Worm (Caenorhabditis elegans) whole organism, mixed stage, embryonic: ENCODE results near the gene popl-1.

Source experiments
- bed-3 ChIP-seq: fragments of 200-800 bp; sonication (Bioruptor generic); optimal IDR thresholded peaks from 3 replicates; lab custom pipeline; 2018; ENCODE audit warnings: mild to moderate bottlenecking, missing genetic modification characterization, moderate library complexity, missing compliant biosample characterization
- blmp-1 ChIP-seq: fragments of 150-350 bp; optimal IDR thresholded peaks from 2 replicates; lab custom pipeline; 2014; ENCODE audit warnings: missing biosample characterization, missing genetic modification characterization
- ceh-39 ChIP-seq: fragments of 150-350 bp; optimal IDR thresholded peaks from 2 replicates; lab custom pipeline; 2014; ENCODE audit warnings: missing biosample characterization, missing genetic modification characterization
- ces-1 ChIP-seq: fragments of 150-350 bp; optimal IDR thresholded peaks from 2 replicates; lab custom pipeline; 2014; ENCODE audit warnings: missing biosample characterization, missing genetic modification reagents, missing genetic modification characterization
- drap-1 ChIP-seq: fragments of 200-800 bp; sonication (Bioruptor generic); optimal IDR thresholded peaks from 3 replicates; lab custom pipeline; 2018; ENCODE audit warnings: mild to moderate bottlenecking, missing genetic modification characterization, missing compliant biosample characterization
- elt-1 ChIP-seq: sonication (generic microtip); optimal IDR thresholded peaks from 2 replicates; lab custom pipeline; 2017; ENCODE audit warnings: missing genetic modification characterization, mild to moderate bottlenecking, missing compliant biosample characterization, antibody characterized with exemption, moderate library complexity, borderline replicate concordance; ENCODE audit not compliant: insufficient read depth
- elt-3 ChIP-seq: fragments of 150-350 bp; optimal IDR thresholded peaks from 2 replicates; lab custom pipeline; 2014; ENCODE audit warnings: missing biosample characterization, missing genetic modification characterization
- flh-1 ChIP-seq: fragments of 200-800 bp; sonication (Bioruptor generic); optimal IDR thresholded peaks from 2 replicates; lab custom pipeline; 2018; ENCODE audit warnings: mild to moderate bottlenecking, missing genetic modification characterization, moderate library complexity, missing compliant biosample characterization
- ham-2 ChIP-seq: fragments of 200-800 bp; sonication (Bioruptor generic); optimal IDR thresholded peaks from 2 replicates; lab custom pipeline; 2018; ENCODE audit warnings: mild to moderate bottlenecking, missing genetic modification characterization, missing compliant biosample characterization
- hlh-1 ChIP-seq: fragments of 150-350 bp; optimal IDR thresholded peaks from 2 replicates; lab custom pipeline; 2014; ENCODE audit warnings: missing biosample characterization, missing genetic modification reagents, missing genetic modification characterization
- lin-13 ChIP-seq: fragments of 150-350 bp; optimal IDR thresholded peaks from 2 replicates; lab custom pipeline; 2014; ENCODE audit warnings: missing biosample characterization, missing genetic modification characterization
- lin-32 ChIP-seq: fragments of 200-800 bp; sonication (Bioruptor generic); optimal IDR thresholded peaks from 2 replicates; lab custom pipeline; 2018; ENCODE audit warnings: mild to moderate bottlenecking, missing genetic modification characterization, missing compliant biosample characterization
- lsy-2 ChIP-seq: fragments of 150-350 bp; optimal IDR thresholded peaks from 2 replicates; lab custom pipeline; 2014; ENCODE audit warnings: missing biosample characterization, missing genetic modification characterization
- mep-1 ChIP-seq: fragments of 150-350 bp; optimal IDR thresholded peaks from 2 replicates; lab custom pipeline; 2017; ENCODE audit warnings: missing biosample characterization, missing genetic modification reagents, missing genetic modification characterization, inconsistent platforms
- nhr-12 ChIP-seq: fragments of 150-350 bp; optimal IDR thresholded peaks from 2 replicates; lab custom pipeline; 2014; ENCODE audit warnings: missing biosample characterization, missing genetic modification characterization
- nhr-2 ChIP-seq: fragments of 150-350 bp; optimal IDR thresholded peaks from 2 replicates; lab custom pipeline; 2014; ENCODE audit warnings: missing biosample characterization, missing genetic modification characterization
- nhr-28 ChIP-seq: fragments of 150-350 bp; optimal IDR thresholded peaks from 2 replicates; lab custom pipeline; 2014; ENCODE audit warnings: missing biosample characterization, missing genetic modification characterization
- nhr-76 ChIP-seq: sonication (generic microtip); optimal IDR thresholded peaks from 2 replicates; lab custom pipeline; 2017; ENCODE audit warnings: missing biosample characterization, missing genetic modification characterization
- pha-4 ChIP-seq: fragments of 150-350 bp; optimal IDR thresholded peaks from 2 replicates; lab custom pipeline; 2018; ENCODE audit warnings: missing biosample characterization, missing genetic modification reagents, missing genetic modification characterization
- sem-2 ChIP-seq: fragments of 200-800 bp; sonication (Bioruptor generic); optimal IDR thresholded peaks from 2 replicates; lab custom pipeline; 2018; ENCODE audit warnings: mild to moderate bottlenecking, missing genetic modification characterization, missing compliant biosample characterization
- snpc-4 ChIP-seq: fragments of 150-350 bp; optimal IDR thresholded peaks from 2 replicates; lab custom pipeline; 2014; ENCODE audit warnings: missing biosample characterization, missing genetic modification characterization
- sptf-1 ChIP-seq: sonication (generic microtip); optimal IDR thresholded peaks from 2 replicates; lab custom pipeline; 2017; ENCODE audit warnings: mild to moderate bottlenecking, missing genetic modification characterization, moderate library complexity, missing compliant biosample characterization
- tbx-8 ChIP-seq: fragments of 200-800 bp; sonication (Bioruptor generic); optimal IDR thresholded peaks from 2 replicates; lab custom pipeline; 2018; ENCODE audit warnings: mild to moderate bottlenecking, missing genetic modification characterization, moderate library complexity, missing compliant biosample characterization
- unc-120 ChIP-seq: sonication (generic microtip); optimal IDR thresholded peaks from 2 replicates; lab custom pipeline; 2017; ENCODE audit warnings: missing genetic modification characterization, missing compliant biosample characterization; ENCODE audit not compliant: poor library complexity, severe bottlenecking
- unc-39 ChIP-seq: fragments of 150-350 bp; optimal IDR thresholded peaks from 2 replicates; lab custom pipeline; 2014; ENCODE audit warnings: missing biosample characterization, missing genetic modification characterization
- unc-62 ChIP-seq: fragments of 150-350 bp; optimal IDR thresholded peaks from 2 replicates; lab custom pipeline; 2014; ENCODE audit warnings: missing biosample characterization, missing genetic modification reagents, missing genetic modification characterization
- zip-8 ChIP-seq: fragments of 150-350 bp; optimal IDR thresholded peaks from 2 replicates; lab custom pipeline; 2014; ENCODE audit warnings: missing biosample characterization, missing genetic modification characterization
- ztf-11 ChIP-seq: fragments of 150-350 bp; optimal IDR thresholded peaks from 2 replicates; lab custom pipeline; 2014; ENCODE audit warnings: missing biosample characterization, missing genetic modification characterization

popl-1 gene

DNA sequence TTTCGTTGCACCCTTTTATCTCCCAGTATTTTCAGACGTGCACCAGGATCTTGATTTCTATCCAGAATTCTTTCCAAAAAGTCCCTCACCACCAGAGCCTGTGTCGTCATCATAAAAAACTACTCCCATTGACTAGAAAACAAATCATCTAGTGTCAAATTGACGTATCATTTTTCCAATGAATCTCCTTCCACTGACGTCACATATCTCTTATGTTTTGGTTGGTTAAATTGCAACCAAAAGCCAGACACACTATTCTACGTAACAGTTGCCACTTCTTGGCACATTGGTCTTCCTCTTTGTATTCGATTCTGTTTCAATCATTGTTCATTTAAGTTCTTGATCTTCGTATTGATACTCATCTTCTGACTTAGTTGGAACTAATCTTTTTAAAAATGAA, 32.6 kb downstream of the popl-1 start:
- peak; percentile 24 for TF ChIP-seq unc-62 (GFP tag; lab: Kevin White, UChicago)
- peak; percentile 59 for TF ChIP-seq hlh-1 (tag; lab: Kevin White, UChicago)
- TF ChIP-seq elt-3 (tag; lab: Kevin White, UChicago), result no peak

DNA sequence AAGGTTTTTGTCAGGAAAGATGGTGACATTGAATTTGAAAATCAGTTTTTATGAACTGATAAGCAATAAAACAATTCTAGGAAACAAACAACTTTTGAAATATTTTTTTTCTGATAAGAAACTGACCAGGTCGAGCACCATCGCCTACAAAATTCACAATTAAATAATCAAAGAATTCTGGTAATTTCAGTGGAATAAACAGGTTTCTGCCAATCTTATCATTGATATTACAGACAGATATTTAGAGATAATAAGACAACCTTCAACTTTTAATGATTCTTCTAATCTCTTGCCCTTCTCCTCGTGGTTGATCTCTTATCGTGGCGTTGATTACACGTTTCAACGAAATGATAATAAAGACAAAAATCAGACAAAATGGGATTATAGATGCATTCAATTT, 34.4 kb downstream of the popl-1 start:
- TF ChIP-seq nhr-76 (tag; lab: Kevin White, UChicago) (no peak), elt-1 (tag; lab: Kevin White, UChicago) (peak; percentile 7)

DNA sequence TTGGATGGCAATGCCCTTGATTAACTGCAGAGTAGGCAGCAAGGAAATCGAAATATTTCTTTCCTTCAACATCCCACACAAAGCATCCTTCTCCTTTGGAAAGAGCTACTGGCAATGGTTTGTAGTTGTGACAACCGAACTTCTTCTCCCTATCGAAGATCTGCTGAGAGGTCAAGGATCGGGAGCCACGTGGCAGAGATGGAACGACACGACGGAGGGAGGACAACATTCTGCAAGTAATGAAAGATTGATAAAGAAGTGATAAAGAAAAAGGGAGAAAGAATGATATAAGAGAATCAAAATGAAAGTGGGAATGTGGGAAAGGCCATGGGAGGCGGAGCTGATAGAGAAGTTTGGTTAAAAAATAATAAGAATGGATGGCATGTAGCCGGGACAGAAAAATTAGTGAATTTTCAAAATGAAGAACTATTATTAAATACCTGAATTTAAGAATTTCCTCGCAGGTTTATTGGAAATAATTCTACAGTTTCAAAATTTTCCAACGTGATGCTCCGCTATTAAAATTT, 35.0 kb downstream of the popl-1 start, which contains the start of gene oatr-1:
oatr-1 (minus strand) TSS at position 477 of the 527 bp plus-strand sequence.
- TF ChIP-seq unc-120 (tag; lab: Kevin White, UChicago), result no peak
- TF ChIP-seq snpc-4 (tag; lab: Kevin White, UChicago), result no peak
- no peak for TF ChIP-seq hlh-1 (tag; lab: Kevin White, UChicago)
- TF ChIP-seq nhr-28 (tag; lab: Kevin White, UChicago), result no peak
- no peak for TF ChIP-seq nhr-12 (tag; lab: Kevin White, UChicago)
- TF ChIP-seq lin-13, result no peak
- no peak for TF ChIP-seq ham-2 (GFP tag; lab: Kevin White, UChicago)
- no peak for TF ChIP-seq ces-1 (GFP tag; lab: Kevin White, UChicago)
- TF ChIP-seq mep-1 (tag; lab: Kevin White, UChicago), result no peak
- no peak for TF ChIP-seq ztf-11 (tag; lab: Kevin White, UChicago)
- TF ChIP-seq ceh-39 (tag; lab: Kevin White, UChicago), result no peak
- no peak for TF ChIP-seq lin-32
- no peak for TF ChIP-seq sptf-1 (tag; lab: Kevin White, UChicago)
- TF ChIP-seq unc-39 (tag; lab: Kevin White, UChicago), result no peak

DNA sequence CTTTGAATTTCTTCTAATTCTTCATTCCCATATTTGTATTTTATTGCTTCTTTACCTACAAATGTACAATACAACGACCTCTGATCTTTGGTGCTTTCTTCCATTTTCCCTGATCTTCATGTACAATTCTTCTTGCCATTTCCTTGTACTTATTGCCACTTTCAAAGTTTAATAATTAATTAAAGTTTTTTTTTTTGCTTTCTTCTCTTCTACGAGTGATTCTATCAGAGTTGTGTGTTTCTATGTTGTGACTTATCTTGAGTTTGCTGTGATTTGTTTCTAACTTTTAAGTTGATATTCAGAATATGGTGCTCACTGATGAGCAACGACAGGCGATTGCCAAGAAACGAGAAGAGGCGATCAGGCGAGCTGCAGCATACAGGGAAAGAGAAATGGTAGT, 40.1 kb downstream of the popl-1 start, which contains the start of gene smrc-1:
smrc-1 (plus strand) TSS at position 301 of the 400 bp plus-strand sequence.
- TF ChIP-seq ham-2 (GFP tag; lab: Kevin White, UChicago), result no peak
- no peak for TF ChIP-seq tbx-8
- no peak for TF ChIP-seq sem-2 (GFP tag; lab: Kevin White, UChicago)
- TF ChIP-seq drap-1 (GFP tag; lab: Kevin White, UChicago), result no peak
- TF ChIP-seq lsy-2 (tag; lab: Kevin White, UChicago), result no peak
- no peak for TF ChIP-seq unc-120 (tag; lab: Kevin White, UChicago)
- no peak for TF ChIP-seq hlh-1 (tag; lab: Kevin White, UChicago)
- no peak for TF ChIP-seq zip-8
- TF ChIP-seq flh-1 (GFP tag; lab: Kevin White, UChicago), result no peak
- no peak for TF ChIP-seq mep-1 (tag; lab: Kevin White, UChicago)
- no peak for TF ChIP-seq pha-4 (tag; lab: Kevin White, UChicago)
- no peak for TF ChIP-seq lin-32
- no peak for TF ChIP-seq nhr-2 (tag; lab: Kevin White, UChicago)
- TF ChIP-seq, all 35 proteins: peak for 0

DNA sequence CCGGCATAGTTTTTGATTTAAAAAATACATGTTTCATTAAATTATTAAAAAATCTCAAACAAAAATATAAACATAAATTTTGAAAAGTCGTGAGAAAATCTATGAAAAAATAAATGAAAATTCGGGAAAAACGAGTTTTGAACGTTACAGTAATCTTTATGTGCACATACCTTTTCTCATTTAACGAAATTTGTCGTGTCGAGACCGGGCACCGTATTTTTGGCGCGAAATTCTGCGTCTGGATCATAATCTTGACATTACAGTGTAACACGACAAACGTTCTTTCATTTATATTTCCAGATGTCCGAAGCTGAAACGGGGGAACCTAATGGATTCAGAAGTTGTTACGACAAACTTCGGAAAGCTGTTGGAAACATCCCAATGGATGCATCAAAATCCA, 41.2 kb downstream of the popl-1 start, which contains the start of gene C16A3.2:
C16A3.2 (plus strand) TSS at position 301 of the 400 bp plus-strand sequence.
- TF ChIP-seq hlh-1 (tag; lab: Kevin White, UChicago) (no peak), elt-1 (tag; lab: Kevin White, UChicago) (no peak), sem-2 (GFP tag; lab: Kevin White, UChicago) (no peak)

DNA sequence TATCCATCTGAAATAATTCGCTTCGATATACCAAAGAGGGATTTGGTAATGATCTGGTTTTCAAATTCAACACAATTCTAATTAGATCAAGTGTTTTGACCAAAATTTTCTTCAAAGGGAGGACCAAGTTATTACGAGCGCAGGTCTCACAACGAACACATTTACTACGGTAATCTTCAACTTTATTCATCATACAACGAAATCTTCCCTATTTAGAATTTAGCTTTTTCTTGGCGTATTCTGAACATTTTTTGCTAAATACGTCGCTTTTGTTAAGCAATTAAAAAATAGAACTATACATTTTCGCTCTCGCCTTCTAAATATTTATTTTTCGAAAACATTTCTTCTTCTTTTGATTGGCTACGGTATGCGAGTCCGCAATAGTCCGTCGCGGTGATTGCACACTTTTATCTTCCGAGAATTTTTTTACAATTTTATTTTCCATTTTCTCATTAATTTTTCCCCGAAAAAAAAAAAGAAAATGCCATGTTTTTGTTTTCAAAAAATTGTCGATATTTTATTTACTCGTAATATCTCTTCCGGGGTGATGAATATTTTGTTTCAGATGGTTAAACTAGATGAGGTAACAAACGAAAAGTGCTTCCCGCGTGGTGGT, 47.6 kb downstream of the popl-1 start, which contains the start of gene let-716:
let-716 (plus strand) TSS at position 566 of the 616 bp plus-strand sequence.
- TF ChIP-seq mep-1 (tag; lab: Kevin White, UChicago) (no peak), blmp-1 (tag; lab: Kevin White, UChicago) (no peak), lsy-2 (tag; lab: Kevin White, UChicago) (peak; percentile 95), pha-4 (tag; lab: Kevin White, UChicago) (no peak), elt-1 (tag; lab: Kevin White, UChicago) (no peak), bed-3 (GFP tag; lab: Kevin White, UChicago) (no peak)
